Worm (Caenorhabditis elegans): Measurements from ENCODE around the gene shpk-1.

The shpk-1 gene

ce11 chrIII:13643534-13643933 is 35.7 kb downstream of the shpk-1 start, which contains the start of the genes drr-2 and set-16 (continued):
- TF ChIP-seq unc-30 (tag; optimal IDR thresholded peaks at IDR 0.05) (peak; percentile 55), ztf-4 (tag; optimal IDR thresholded peaks at IDR 0.05) (peak; percentile 98), ceh-90 (tag; optimal IDR thresholded peaks at IDR 0.05) (peak; percentile 45), C34B4.2 (tag; optimal IDR thresholded peaks at IDR 0.05) (peak; percentile 90), alr-1 (tag; optimal IDR thresholded peaks at IDR 0.05; ENCODE audit: borderline replicate concordance) (no peak), fkh-4 (tag; optimal IDR thresholded peaks at IDR 0.05; ENCODE audit: borderline replicate concordance) (peak; percentile 88), ztf-11 (tag; optimal IDR thresholded peaks at IDR 0.05) (peak in 1 of 2 experiments; percentile 94), C04F5.9 (tag; optimal IDR thresholded peaks at IDR 0.05) (peak; percentile 95), Y116A8C.19 (tag; optimal IDR thresholded peaks at IDR 0.05; ENCODE audit: borderline replicate concordance) (peak; percentile 51), sup-37 (GFP tag; optimal IDR thresholded peaks at IDR 0.05) (peak; percentile 96), nhr-71 (tag; optimal IDR thresholded peaks at IDR 0.05) (peak; percentile 100), ceh-8 (GFP tag; optimal IDR thresholded peaks at IDR 0.05) (peak; percentile 96), xbp-1 (tag; optimal IDR thresholded peaks at IDR 0.05) (peak; percentile 98), lin-15B (tag; optimal IDR thresholded peaks at IDR 0.05) (peak; percentile 97), fos-1 (tag; optimal IDR thresholded peaks at IDR 0.05) (peak; percentile 94), snu-23 (GFP tag; optimal IDR thresholded peaks at IDR 0.05) (peak; percentile 99), unc-62 (GFP tag; optimal IDR thresholded peaks at IDR 0.05) (no peak), snpc-4 (tag; optimal IDR thresholded peaks at IDR 0.05) (peak; percentile 91), zag-1 (tag; optimal IDR thresholded peaks at IDR 0.05) (peak; percentile 85), ets-5 (GFP tag; IDR thresholded peaks at IDR 0.05) (no peak), tbx-2 (tag; optimal IDR thresholded peaks at IDR 0.05) (peak; percentile 99), zip-4 (GFP tag; optimal IDR thresholded peaks at IDR 0.05) (peak; percentile 94), efl-3 (GFP tag; optimal IDR thresholded peaks at IDR 0.05) (peak; percentile 86), nhr-12 (tag; optimal IDR thresholded peaks at IDR 0.05) (peak; percentile 60), elt-3 (tag; optimal IDR thresholded peaks at IDR 0.05) (peak in 3 of 6 experiments; percentile 94 to 98 (median 95)), unc-86 (tag; optimal IDR thresholded peaks at IDR 0.05) (peak; percentile 99), ceh-63 (GFP tag; optimal IDR thresholded peaks at IDR 0.05) (peak; percentile 56), mdl-1 (tag; optimal IDR thresholded peaks at IDR 0.05) (peak in 1 of 2 experiments; percentile 90), elt-2 (tag; optimal IDR thresholded peaks at IDR 0.05) (peak; percentile 98), nhr-76 (tag; optimal IDR thresholded peaks at IDR 0.05) (peak; percentile 76), jun-1 (tag; optimal IDR thresholded peaks at IDR 0.05) (peak; percentile 98), hpl-2 (GFP tag; optimal IDR thresholded peaks at IDR 0.05) (peak; percentile 95), lir-3 (tag; optimal IDR thresholded peaks at IDR 0.05; ENCODE audit: poor library complexity) (peak; percentile 92), egl-27 (tag; optimal IDR thresholded peaks at IDR 0.05) (peak in 1 of 2 experiments; percentile 80), fkh-8 (tag; optimal IDR thresholded peaks at IDR 0.05) (peak; percentile 99), dpl-1 (GFP tag; optimal IDR thresholded peaks at IDR 0.05) (peak; percentile 91 to 92 (median 91)), hlh-4 (tag; optimal IDR thresholded peaks at IDR 0.05) (peak; percentile 53), sox-4 (tag; optimal IDR thresholded peaks at IDR 0.05) (peak; percentile 94), nhr-11 (tag; optimal IDR thresholded peaks at IDR 0.05) (peak; percentile 97), nhr-20 (tag; optimal IDR thresholded peaks at IDR 0.05) (peak; percentile 99), ceh-88 (GFP tag; IDR thresholded peaks at IDR 0.05) (peak; percentile 95), vab-15 (tag; optimal IDR thresholded peaks at IDR 0.05) (peak; percentile 68), skn-1 (tag; optimal IDR thresholded peaks at IDR 0.05) (peak; percentile 94), hlh-17 (GFP tag; optimal IDR thresholded peaks at IDR 0.05; ENCODE audit: borderline replicate concordance) (no peak), ceh-82 (tag; optimal IDR thresholded peaks at IDR 0.05) (peak; percentile 98 to 99 (median 99)), lsy-2 (tag; optimal IDR thresholded peaks at IDR 0.05) (peak; percentile 97), efl-1 (optimal IDR thresholded peaks at IDR 0.05) (peak; percentile 95 to 96), efl-1 (GFP tag; optimal IDR thresholded peaks at IDR 0.05 in 1 of 2) (peak; percentile 89 to 99), nhr-85 (tag) (peak; percentile 100), nhr-28 (tag; optimal IDR thresholded peaks at IDR 0.05) (peak; percentile 81), mef-2 (tag; optimal IDR thresholded peaks at IDR 0.05) (peak; percentile 85), lin-39 (tag; optimal IDR thresholded peaks at IDR 0.05) (peak; percentile 92)
